Worm (Caenorhabditis elegans) whole organism, mixed stage, embryonic: Measurements from ENCODE around the gene Y56A3A.28.
A peak's percentile ranks its signal among the peaks of the same experiment; 100 is the strongest.

Source experiments
- M03D4.4 ChIP-seq: sonication (generic microtip); optimal IDR thresholded peaks from 2 replicates; lab custom pipeline; 2017; ENCODE audit warnings: mild to moderate bottlenecking, missing genetic modification characterization, missing compliant biosample characterization
- bed-3 ChIP-seq: fragments of 200-800 bp; sonication (Bioruptor generic); optimal IDR thresholded peaks from 3 replicates; lab custom pipeline; 2018; ENCODE audit warnings: mild to moderate bottlenecking, missing genetic modification characterization, moderate library complexity, missing compliant biosample characterization
- blmp-1 ChIP-seq: fragments of 150-350 bp; optimal IDR thresholded peaks from 2 replicates; lab custom pipeline; 2014; ENCODE audit warnings: missing biosample characterization, missing genetic modification characterization
- ceh-39 ChIP-seq: fragments of 150-350 bp; optimal IDR thresholded peaks from 2 replicates; lab custom pipeline; 2014; ENCODE audit warnings: missing biosample characterization, missing genetic modification characterization
- ceh-43 ChIP-seq: fragments of 200-800 bp; sonication (Bioruptor generic); optimal IDR thresholded peaks from 2 replicates; lab custom pipeline; 2018; ENCODE audit warnings: mild to moderate bottlenecking, missing genetic modification characterization, moderate library complexity, missing compliant biosample characterization
- ceh-83 ChIP-seq: fragments of 200-800 bp; sonication (Bioruptor generic); optimal IDR thresholded peaks from 2 replicates; lab custom pipeline; 2018; ENCODE audit warnings: mild to moderate bottlenecking, missing genetic modification characterization, missing compliant biosample characterization
- ces-1 ChIP-seq: fragments of 150-350 bp; optimal IDR thresholded peaks from 2 replicates; lab custom pipeline; 2014; ENCODE audit warnings: missing biosample characterization, missing genetic modification reagents, missing genetic modification characterization
- cnd-1 ChIP-seq: fragments of 200-800 bp; sonication (Bioruptor generic); optimal IDR thresholded peaks from 2 replicates; lab custom pipeline; 2018; ENCODE audit warnings: mild to moderate bottlenecking, missing genetic modification characterization, missing compliant biosample characterization
- drap-1 ChIP-seq: fragments of 200-800 bp; sonication (Bioruptor generic); optimal IDR thresholded peaks from 3 replicates; lab custom pipeline; 2018; ENCODE audit warnings: mild to moderate bottlenecking, missing genetic modification characterization, missing compliant biosample characterization
- elt-1 ChIP-seq: sonication (generic microtip); optimal IDR thresholded peaks from 2 replicates; lab custom pipeline; 2017; ENCODE audit warnings: missing genetic modification characterization, mild to moderate bottlenecking, missing compliant biosample characterization, antibody characterized with exemption, moderate library complexity, borderline replicate concordance; ENCODE audit not compliant: insufficient read depth
- elt-3 ChIP-seq: fragments of 150-350 bp; optimal IDR thresholded peaks from 2 replicates; lab custom pipeline; 2014; ENCODE audit warnings: missing biosample characterization, missing genetic modification characterization
- flh-1 ChIP-seq: fragments of 200-800 bp; sonication (Bioruptor generic); optimal IDR thresholded peaks from 2 replicates; lab custom pipeline; 2018; ENCODE audit warnings: mild to moderate bottlenecking, missing genetic modification characterization, moderate library complexity, missing compliant biosample characterization
- ham-2 ChIP-seq: fragments of 200-800 bp; sonication (Bioruptor generic); optimal IDR thresholded peaks from 2 replicates; lab custom pipeline; 2018; ENCODE audit warnings: mild to moderate bottlenecking, missing genetic modification characterization, missing compliant biosample characterization
- hlh-1 ChIP-seq: fragments of 150-350 bp; optimal IDR thresholded peaks from 2 replicates; lab custom pipeline; 2014; ENCODE audit warnings: missing biosample characterization, missing genetic modification reagents, missing genetic modification characterization
- lin-13 ChIP-seq: fragments of 150-350 bp; optimal IDR thresholded peaks from 2 replicates; lab custom pipeline; 2014; ENCODE audit warnings: missing biosample characterization, missing genetic modification characterization
- lin-32 ChIP-seq: fragments of 200-800 bp; sonication (Bioruptor generic); optimal IDR thresholded peaks from 2 replicates; lab custom pipeline; 2018; ENCODE audit warnings: mild to moderate bottlenecking, missing genetic modification characterization, missing compliant biosample characterization
- lsy-2 ChIP-seq: fragments of 150-350 bp; optimal IDR thresholded peaks from 2 replicates; lab custom pipeline; 2014; ENCODE audit warnings: missing biosample characterization, missing genetic modification characterization
- mab-5 ChIP-seq: fragments of 150-350 bp; optimal IDR thresholded peaks from 2 replicates; lab custom pipeline; 2014; ENCODE audit warnings: missing biosample characterization, missing genetic modification characterization
- mep-1 ChIP-seq: fragments of 150-350 bp; optimal IDR thresholded peaks from 2 replicates; lab custom pipeline; 2017; ENCODE audit warnings: missing biosample characterization, missing genetic modification reagents, missing genetic modification characterization, inconsistent platforms
- nhr-12 ChIP-seq: fragments of 150-350 bp; optimal IDR thresholded peaks from 2 replicates; lab custom pipeline; 2014; ENCODE audit warnings: missing biosample characterization, missing genetic modification characterization
- nhr-237 ChIP-seq: fragments of 150-350 bp; optimal IDR thresholded peaks from 2 replicates; lab custom pipeline; 2014; ENCODE audit warnings: missing biosample characterization, missing genetic modification characterization
- nhr-28 ChIP-seq: fragments of 150-350 bp; optimal IDR thresholded peaks from 2 replicates; lab custom pipeline; 2014; ENCODE audit warnings: missing biosample characterization, missing genetic modification characterization
- nhr-76 ChIP-seq: sonication (generic microtip); optimal IDR thresholded peaks from 2 replicates; lab custom pipeline; 2017; ENCODE audit warnings: missing biosample characterization, missing genetic modification characterization
- pha-4 ChIP-seq: fragments of 150-350 bp; optimal IDR thresholded peaks from 2 replicates; lab custom pipeline; 2018; ENCODE audit warnings: missing biosample characterization, missing genetic modification reagents, missing genetic modification characterization
- sem-2 ChIP-seq: fragments of 200-800 bp; sonication (Bioruptor generic); optimal IDR thresholded peaks from 2 replicates; lab custom pipeline; 2018; ENCODE audit warnings: mild to moderate bottlenecking, missing genetic modification characterization, missing compliant biosample characterization
- snpc-4 ChIP-seq: fragments of 150-350 bp; optimal IDR thresholded peaks from 2 replicates; lab custom pipeline; 2014; ENCODE audit warnings: missing biosample characterization, missing genetic modification characterization
- sptf-1 ChIP-seq: sonication (generic microtip); optimal IDR thresholded peaks from 2 replicates; lab custom pipeline; 2017; ENCODE audit warnings: mild to moderate bottlenecking, missing genetic modification characterization, moderate library complexity, missing compliant biosample characterization
- tbx-8 ChIP-seq: fragments of 200-800 bp; sonication (Bioruptor generic); optimal IDR thresholded peaks from 2 replicates; lab custom pipeline; 2018; ENCODE audit warnings: mild to moderate bottlenecking, missing genetic modification characterization, moderate library complexity, missing compliant biosample characterization
- unc-120 ChIP-seq: sonication (generic microtip); optimal IDR thresholded peaks from 2 replicates; lab custom pipeline; 2017; ENCODE audit warnings: missing genetic modification characterization, missing compliant biosample characterization; ENCODE audit not compliant: poor library complexity, severe bottlenecking
- unc-39 ChIP-seq: fragments of 150-350 bp; optimal IDR thresholded peaks from 2 replicates; lab custom pipeline; 2014; ENCODE audit warnings: missing biosample characterization, missing genetic modification characterization
- unc-62 ChIP-seq: fragments of 150-350 bp; optimal IDR thresholded peaks from 2 replicates; lab custom pipeline; 2014; ENCODE audit warnings: missing biosample characterization, missing genetic modification reagents, missing genetic modification characterization
- zip-8 ChIP-seq: fragments of 150-350 bp; optimal IDR thresholded peaks from 2 replicates; lab custom pipeline; 2014; ENCODE audit warnings: missing biosample characterization, missing genetic modification characterization
- ztf-11 ChIP-seq: fragments of 150-350 bp; optimal IDR thresholded peaks from 2 replicates; lab custom pipeline; 2014; ENCODE audit warnings: missing biosample characterization, missing genetic modification characterization

Y56A3A.28 gene

DNA sequence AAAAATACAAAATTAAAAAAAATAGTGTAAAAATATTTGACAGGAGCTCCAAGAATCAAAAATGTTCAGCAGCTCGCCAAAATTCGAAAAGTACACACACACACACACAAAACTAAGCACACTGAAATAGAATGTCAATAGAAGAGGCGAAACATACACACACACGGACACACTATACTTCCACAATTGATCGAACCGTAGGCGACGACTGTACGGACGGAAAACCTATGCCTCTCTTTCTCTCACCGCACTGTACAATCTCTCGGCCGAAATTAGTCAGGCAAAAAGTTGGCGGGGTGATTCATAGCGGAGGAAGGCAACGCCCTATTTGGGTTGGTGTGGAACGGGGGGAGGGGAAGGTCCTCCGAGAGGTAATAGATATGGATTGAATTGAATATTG is 23.6 kb downstream of the Y56A3A.28 start:
- TF ChIP-seq lin-13 (tag; lab: Kevin White, UChicago) (no peak), lin-32 (GFP tag; lab: Kevin White, UChicago) (no peak), pha-4 (peak; percentile 90), unc-120 (no peak), ces-1 (GFP tag; lab: Kevin White, UChicago) (no peak), ceh-43 (GFP tag; lab: Kevin White, UChicago) (no peak)
- TF ChIP-seq, all 35 proteins: peak for 1

DNA sequence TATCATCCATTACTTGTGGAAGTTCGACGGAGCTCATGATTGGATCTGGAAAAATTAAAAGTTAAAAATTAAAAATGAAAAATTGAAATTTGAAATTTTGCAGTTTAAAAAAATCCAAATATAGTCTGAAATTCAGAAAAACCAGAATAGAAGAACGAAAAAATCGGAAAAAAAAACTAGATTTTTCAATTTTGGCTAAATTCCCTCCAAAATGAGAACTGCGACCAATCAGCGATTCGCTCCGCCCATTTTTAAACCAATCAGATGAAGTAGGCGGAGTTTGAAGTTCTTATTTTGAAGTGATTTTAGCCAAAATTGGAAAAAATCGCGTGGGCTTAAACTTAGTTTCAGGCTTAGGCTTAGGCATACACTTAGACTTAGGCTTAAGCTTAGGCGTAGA is 24.2 kb downstream of the Y56A3A.28 start, which contains the start of gene Y56A3A.7:
TSS of gene Y56A3A.7 (minus strand) at position 47 of the 400 bp plus-strand sequence.
- TF ChIP-seq ces-1 (GFP tag; lab: Kevin White, UChicago) (no peak), unc-62 (no peak), M03D4.4 (no peak), snpc-4 (no peak), ztf-11 (tag; lab: Kevin White, UChicago) (no peak), tbx-8 (GFP tag; lab: Kevin White, UChicago) (no peak)

ce11 chrIII:11946062-11946749 is 25.0 kb downstream of the Y56A3A.28 start:
- TF ChIP-seq ces-1 (GFP tag; lab: Kevin White, UChicago) (peak; percentile 93), ceh-39 (tag; lab: Kevin White, UChicago) (peak; percentile 41), bed-3 (GFP tag; lab: Kevin White, UChicago) (no peak), lin-13 (tag; lab: Kevin White, UChicago) (peak; percentile 58), lsy-2 (peak; percentile 52), nhr-76 (no peak), unc-39 (no peak), ceh-83 (GFP tag; lab: Kevin White, UChicago) (peak; percentile 39), tbx-8 (GFP tag; lab: Kevin White, UChicago) (no peak), blmp-1 (tag; lab: Kevin White, UChicago) (no peak), snpc-4 (no peak), mep-1 (peak; percentile 47), cnd-1 (tag; lab: Kevin White, UChicago) (peak; percentile 44), nhr-237 (tag; lab: Kevin White, UChicago) (no peak), sptf-1 (tag; lab: Kevin White, UChicago) (peak; percentile 53), drap-1 (GFP tag; lab: Kevin White, UChicago) (no peak)

- TF ChIP-seq zip-8 (tag; lab: Kevin White, UChicago) (no peak), pha-4 (no peak), sem-2 (no peak), snpc-4 (no peak), ceh-43 (GFP tag; lab: Kevin White, UChicago) (no peak), ceh-39 (tag; lab: Kevin White, UChicago) (no peak), unc-39 (no peak), elt-1 (no peak), mab-5 (no peak), lin-13 (tag; lab: Kevin White, UChicago) (no peak), hlh-1 (tag; lab: Kevin White, UChicago) (peak; percentile 98), drap-1 (GFP tag; lab: Kevin White, UChicago) (no peak), ztf-11 (tag; lab: Kevin White, UChicago) (no peak), bed-3 (GFP tag; lab: Kevin White, UChicago) (no peak), unc-120 (peak; percentile 71), elt-3 (tag; lab: Kevin White, UChicago) (no peak), nhr-28 (tag; lab: Kevin White, UChicago) (no peak), ham-2 (GFP tag; lab: Kevin White, UChicago) (no peak), unc-62 (peak; percentile 64), sptf-1 (tag; lab: Kevin White, UChicago) (no peak), M03D4.4 (no peak), cnd-1 (tag; lab: Kevin White, UChicago) (no peak), mep-1 (no peak)
Measured at ce11 chrIII:11942664-11943063, 28.5 kb downstream of the Y56A3A.28 start.

ce11 chrIII:11938525-11938924 is 32.6 kb downstream of the Y56A3A.28 start:
- TF ChIP-seq elt-1, result no peak
- TF ChIP-seq elt-3 (tag; lab: Kevin White, UChicago), result no peak
- no peak for TF ChIP-seq flh-1
- no peak for TF ChIP-seq bed-3 (GFP tag; lab: Kevin White, UChicago)
- TF ChIP-seq nhr-237 (tag; lab: Kevin White, UChicago), result no peak
- no peak for TF ChIP-seq nhr-12 (tag; lab: Kevin White, UChicago)
- TF ChIP-seq snpc-4, result no peak
- TF ChIP-seq cnd-1 (tag; lab: Kevin White, UChicago), result no peak
- TF ChIP-seq ztf-11 (tag; lab: Kevin White, UChicago), result no peak
- no peak for TF ChIP-seq lsy-2
